Worm (Caenorhabditis elegans): ENCODE measurements around the gene best-16.

Gene best-16

DNA sequence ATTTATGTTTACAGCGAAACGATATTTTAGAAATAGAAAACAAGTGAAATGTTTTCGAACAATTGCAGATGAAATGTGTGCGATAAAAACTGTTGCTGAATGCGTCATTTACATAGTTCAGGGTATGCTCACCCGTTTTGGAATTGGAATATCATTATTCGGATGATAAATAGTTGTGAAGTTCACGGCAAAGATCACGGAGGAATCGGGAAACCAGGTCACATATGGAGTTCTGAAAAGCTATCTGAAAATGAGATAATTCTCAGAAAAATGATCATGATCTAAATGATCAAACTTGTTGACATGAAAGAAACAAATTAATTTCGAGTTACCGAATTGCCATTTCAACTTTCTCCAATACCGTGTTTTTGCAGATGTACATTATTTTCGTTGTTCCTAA lies at the start of gene best-16:
Gene best-16 (minus strand): TSS at position 101 of the 400 bp plus-strand sequence.
- TF ChIP-seq nhr-21 (tag; optimal IDR thresholded peaks at IDR 0.05): no peak
- TF ChIP-seq gmeb-1 (tag; optimal IDR thresholded peaks at IDR 0.05): no peak
- no peak for TF ChIP-seq unc-62 (GFP tag; optimal IDR thresholded peaks at IDR 0.05)
- no peak for TF ChIP-seq unc-39 (tag; optimal IDR thresholded peaks at IDR 0.05)
- no peak for TF ChIP-seq nhr-23 (tag; optimal IDR thresholded peaks at IDR 0.05)
- TF ChIP-seq lin-11 (tag; optimal IDR thresholded peaks at IDR 0.05): no peak
- no peak for TF ChIP-seq peb-1 (tag; optimal IDR thresholded peaks at IDR 0.05)
- TF ChIP-seq skn-1 (tag; optimal IDR thresholded peaks at IDR 0.05): no peak
- TF ChIP-seq mdl-1 (tag; optimal IDR thresholded peaks at IDR 0.05): no peak
- TF ChIP-seq ZK546.5 (tag; optimal IDR thresholded peaks at IDR 0.05): no peak
- TF ChIP-seq nhr-10 (tag; optimal IDR thresholded peaks at IDR 0.05): no peak
- TF ChIP-seq R02D3.7 (tag; optimal IDR thresholded peaks at IDR 0.05): no peak
- no peak for TF ChIP-seq ztf-4 (tag; optimal IDR thresholded peaks at IDR 0.05)
- no peak for TF ChIP-seq unc-55 (GFP tag; optimal IDR thresholded peaks at IDR 0.05)
- no peak for TF ChIP-seq elt-1 (tag; optimal IDR thresholded peaks at IDR 0.05)
- no peak for TF ChIP-seq ama-1 (optimal IDR thresholded peaks at IDR 0.05)

DNA sequence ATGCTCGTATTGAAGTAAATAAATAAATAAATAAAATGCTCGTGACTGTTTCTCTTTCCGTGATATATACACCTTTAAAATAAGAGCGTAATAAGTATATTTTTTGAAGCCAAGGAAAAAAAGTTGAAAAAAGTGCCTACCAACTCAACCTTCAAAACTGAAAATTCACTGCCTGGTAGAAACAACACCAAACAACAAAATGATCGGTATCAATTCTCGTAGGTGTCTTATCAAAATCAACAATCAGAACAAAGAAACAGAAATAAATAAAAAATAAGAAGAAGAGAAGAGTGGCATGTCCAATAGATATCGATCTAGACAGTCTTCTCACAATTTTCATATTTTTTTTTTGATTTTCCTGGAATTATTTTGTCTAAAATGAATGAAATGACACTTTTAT lies 48.3 kb upstream of the best-16 start, which contains the start of gene afmd-1:
Gene afmd-1 (plus strand): TSS at position 316 of the 400 bp plus-strand sequence.
- TF ChIP-seq nhr-11 (tag; optimal IDR thresholded peaks at IDR 0.05) (no peak), snpc-4 (tag; optimal IDR thresholded peaks at IDR 0.05) (no peak), egl-27 (tag; optimal IDR thresholded peaks at IDR 0.05) (no peak), skn-1 (tag; optimal IDR thresholded peaks at IDR 0.05) (no peak), nhr-6 (tag; optimal IDR thresholded peaks at IDR 0.05) (no peak), lin-11 (tag; optimal IDR thresholded peaks at IDR 0.05) (no peak), unc-55 (GFP tag; optimal IDR thresholded peaks at IDR 0.05) (no peak), unc-62 (GFP tag; optimal IDR thresholded peaks at IDR 0.05) (no peak), nhr-12 (tag; optimal IDR thresholded peaks at IDR 0.05) (no peak), dmd-4 (tag; optimal IDR thresholded peaks at IDR 0.05) (no peak)

DNA sequence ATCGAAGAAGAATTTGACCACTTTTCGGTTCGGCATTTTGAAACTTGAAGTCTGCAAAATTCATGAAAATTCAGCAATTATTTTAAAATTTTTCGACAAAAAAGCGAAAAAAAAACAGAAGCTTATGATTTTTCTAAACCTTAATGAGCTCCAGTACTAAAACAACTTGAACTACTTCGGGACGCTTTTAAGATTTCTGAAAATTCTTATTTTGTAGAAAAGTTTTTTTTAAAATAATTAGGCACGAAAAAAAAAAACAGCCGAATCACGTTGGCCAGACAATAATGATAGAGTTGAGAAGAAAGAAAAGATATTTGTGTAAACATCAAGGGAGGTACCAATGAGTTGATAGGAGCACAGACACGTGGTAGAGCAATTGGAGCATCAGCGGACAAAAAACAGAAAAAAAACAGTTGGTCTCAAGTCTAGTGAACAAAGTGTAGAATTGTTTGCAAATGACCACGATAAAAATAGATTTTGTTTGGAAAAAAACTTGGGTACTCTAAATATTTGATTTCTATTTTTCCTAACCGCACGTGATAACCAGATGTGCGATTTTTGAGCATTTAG lies 46.7 kb upstream of the best-16 start, which contains the start of gene gstk-2:
Gene gstk-2 (minus strand): TSS at position 51 of the 570 bp plus-strand sequence.
- no peak for TF ChIP-seq crh-2 (tag; optimal IDR thresholded peaks at IDR 0.05)
- TF ChIP-seq nhr-10 (tag; optimal IDR thresholded peaks at IDR 0.05): no peak
- no peak for TF ChIP-seq dmd-4 (tag; optimal IDR thresholded peaks at IDR 0.05)
- no peak for TF ChIP-seq lin-11 (tag; optimal IDR thresholded peaks at IDR 0.05)
- TF ChIP-seq peb-1 (tag; optimal IDR thresholded peaks at IDR 0.05): no peak
- no peak for TF ChIP-seq nhr-25 (tag; optimal IDR thresholded peaks at IDR 0.05)
- TF ChIP-seq aly-2 (tag; optimal IDR thresholded peaks at IDR 0.05): no peak
- TF ChIP-seq nhr-23 (tag; optimal IDR thresholded peaks at IDR 0.05): no peak
- TF ChIP-seq R02D3.7 (tag; optimal IDR thresholded peaks at IDR 0.05): no peak
- peak; percentile 65 for TF ChIP-seq F13H6.1 (tag; optimal IDR thresholded peaks at IDR 0.05)
- no peak for TF ChIP-seq ZK546.5 (tag; optimal IDR thresholded peaks at IDR 0.05)
- no peak for TF ChIP-seq ztf-1 (GFP tag; conservative IDR thresholded peaks at IDR 0.05)
- TF ChIP-seq lsy-2 (tag; optimal IDR thresholded peaks at IDR 0.05): peak in 1 of 2 experiments; percentile 9
- TF ChIP-seq ceh-82 (tag; optimal IDR thresholded peaks at IDR 0.05): no peak
- TF ChIP-seq sem-4 (tag; optimal IDR thresholded peaks at IDR 0.05): no peak
- TF ChIP-seq mab-5 (tag; optimal IDR thresholded peaks at IDR 0.05): no peak
- TF ChIP-seq gmeb-1 (tag; optimal IDR thresholded peaks at IDR 0.05): no peak
- no peak for TF ChIP-seq snpc-4 (tag; optimal IDR thresholded peaks at IDR 0.05)
- TF ChIP-seq mbf-1 (tag; optimal IDR thresholded peaks at IDR 0.05): no peak
- no peak for TF ChIP-seq nhr-21 (tag; optimal IDR thresholded peaks at IDR 0.05)
- TF ChIP-seq egl-27 (tag; optimal IDR thresholded peaks at IDR 0.05): no peak
- TF ChIP-seq ama-1 (optimal IDR thresholded peaks at IDR 0.05): no peak
- no peak for TF ChIP-seq zag-1 (tag; optimal IDR thresholded peaks at IDR 0.05)
- no peak for TF ChIP-seq unc-62 (GFP tag; optimal IDR thresholded peaks at IDR 0.05)
- no peak for TF ChIP-seq mdl-1 (tag; optimal IDR thresholded peaks at IDR 0.05)
- peak; percentile 62 for TF ChIP-seq sma-9 (GFP tag; optimal IDR thresholded peaks at IDR 0.05)
- no peak for TF ChIP-seq sma-9 (tag; optimal IDR thresholded peaks at IDR 0.05)
- TF ChIP-seq lin-13 (GFP tag; optimal IDR thresholded peaks at IDR 0.05): no peak
- TF ChIP-seq blmp-1 (tag; optimal IDR thresholded peaks at IDR 0.05; ENCODE audit: insufficient read depth): no peak
- no peak for TF ChIP-seq unc-39 (tag; optimal IDR thresholded peaks at IDR 0.05)
- no peak for TF ChIP-seq ceh-16 (tag; optimal IDR thresholded peaks at IDR 0.05)
- no peak for TF ChIP-seq ztf-4 (tag; optimal IDR thresholded peaks at IDR 0.05)
- TF ChIP-seq elt-3 (tag; optimal IDR thresholded peaks at IDR 0.05): no peak
- no peak for TF ChIP-seq nhr-12 (tag; optimal IDR thresholded peaks at IDR 0.05)
- peak; percentile 57 for TF ChIP-seq nhr-129 (tag; optimal IDR thresholded peaks at IDR 0.05)
- TF ChIP-seq alr-1 (tag; optimal IDR thresholded peaks at IDR 0.05): no peak
- peak; percentile 42 for TF ChIP-seq C34F6.9 (tag; optimal IDR thresholded peaks at IDR 0.05)
- no peak for TF ChIP-seq Y55F3AM.14 (GFP tag; optimal IDR thresholded peaks at IDR 0.05)
- TF ChIP-seq sma-3 (GFP tag; optimal IDR thresholded peaks at IDR 0.05): no peak
- TF ChIP-seq ztf-11 (tag; optimal IDR thresholded peaks at IDR 0.05): no peak
